Worm (Caenorhabditis elegans): ENCODE measurements around the gene srh-279.

srh-279 gene

DNA sequence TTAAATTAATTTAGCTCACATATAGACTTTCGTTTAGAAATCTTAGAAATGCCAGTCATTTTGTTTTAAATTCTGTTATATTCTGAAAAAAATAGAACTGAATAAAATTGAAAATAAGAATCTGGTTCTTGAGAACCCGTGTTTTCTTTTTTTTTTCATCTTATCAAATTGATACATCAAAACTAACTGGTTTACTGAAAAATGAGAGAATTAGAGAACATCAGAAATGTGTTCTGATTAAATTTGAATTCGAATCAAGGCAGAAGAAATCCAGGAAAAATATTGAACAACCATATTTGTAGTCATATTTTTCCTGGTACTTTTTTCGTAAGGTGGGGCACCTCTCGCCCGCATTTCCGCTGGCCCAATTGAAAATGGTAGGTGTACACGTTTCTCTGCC, 26.3 kb downstream of the srh-279 start, which contains the start of gene F11A5.15:
Gene F11A5.15, minus strand, starts transcription at position 101 of the 400 bp plus-strand sequence.
- TF ChIP-seq nhr-28 (tag; optimal IDR thresholded peaks at IDR 0.05) (no peak), nhr-12 (tag; optimal IDR thresholded peaks at IDR 0.05) (no peak), unc-120 (tag; optimal IDR thresholded peaks at IDR 0.05; ENCODE audit: poor library complexity, severe bottlenecking) (no peak), hlh-1 (tag; optimal IDR thresholded peaks at IDR 0.05) (no peak), zip-8 (tag; optimal IDR thresholded peaks at IDR 0.05) (no peak), nhr-237 (tag; optimal IDR thresholded peaks at IDR 0.05) (no peak), lsy-2 (tag; optimal IDR thresholded peaks at IDR 0.05) (no peak), nhr-76 (tag; optimal IDR thresholded peaks at IDR 0.05) (no peak)

DNA sequence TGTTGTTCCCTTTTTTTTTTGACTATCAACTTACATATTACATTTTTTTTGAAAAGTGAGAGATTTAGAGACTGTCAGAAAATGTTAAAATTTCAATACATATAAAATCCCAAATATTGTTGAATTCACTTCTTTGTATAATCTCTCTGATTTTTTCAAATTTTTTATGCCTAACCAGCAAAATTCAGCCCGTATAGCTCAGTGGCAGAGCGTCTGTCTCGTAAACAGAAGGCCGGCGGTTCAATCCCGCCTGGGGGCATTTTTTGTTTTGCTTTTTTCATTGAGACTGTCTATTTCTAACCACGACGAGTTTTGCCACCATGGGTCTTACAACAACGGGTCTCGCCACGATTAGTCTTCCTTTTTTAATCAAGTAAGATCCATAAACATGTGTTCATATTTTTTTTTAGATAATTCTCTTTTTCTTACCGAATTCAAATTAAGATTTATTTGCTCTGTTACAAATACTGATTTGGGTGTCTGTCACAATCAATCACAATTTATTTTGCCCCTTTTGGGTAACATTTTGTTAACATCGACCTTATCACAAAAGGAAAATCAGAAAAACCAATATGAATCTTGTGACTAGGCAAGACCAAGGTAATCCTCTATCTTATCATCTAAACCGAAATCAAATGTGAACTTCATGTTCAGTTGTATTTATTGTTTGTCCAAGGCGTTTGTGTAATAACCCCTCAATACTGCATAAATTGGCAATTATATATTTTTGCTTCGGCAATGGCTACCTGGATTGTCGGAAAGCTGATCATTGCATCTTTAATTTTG, 27.0 kb downstream of the srh-279 start, which contains the start of gene glc-1:
Gene glc-1, plus strand, starts transcription at position 663 of the 786 bp plus-strand sequence.
- TF ChIP-seq drap-1 (GFP tag; optimal IDR thresholded peaks at IDR 0.05) (no peak), ceh-39 (tag; optimal IDR thresholded peaks at IDR 0.05) (no peak), lsy-2 (tag; optimal IDR thresholded peaks at IDR 0.05) (no peak), sem-2 (GFP tag; optimal IDR thresholded peaks at IDR 0.05) (no peak), elt-1 (tag; optimal IDR thresholded peaks at IDR 0.05; ENCODE audit: borderline replicate concordance, insufficient read depth) (no peak), ces-1 (GFP tag; optimal IDR thresholded peaks at IDR 0.05) (no peak), mls-2 (tag; optimal IDR thresholded peaks at IDR 0.05) (no peak), bed-3 (GFP tag; optimal IDR thresholded peaks at IDR 0.05) (no peak), ztf-11 (tag; optimal IDR thresholded peaks at IDR 0.05) (no peak), lin-32 (GFP tag; optimal IDR thresholded peaks at IDR 0.05) (no peak), mab-5 (tag; optimal IDR thresholded peaks at IDR 0.05) (no peak), ceh-43 (GFP tag; optimal IDR thresholded peaks at IDR 0.05) (no peak), M03D4.4 (tag; optimal IDR thresholded peaks at IDR 0.05) (no peak), cnd-1 (tag; optimal IDR thresholded peaks at IDR 0.05) (no peak), nhr-76 (tag; optimal IDR thresholded peaks at IDR 0.05) (no peak), lin-13 (tag; optimal IDR thresholded peaks at IDR 0.05) (no peak), mep-1 (tag; optimal IDR thresholded peaks at IDR 0.05) (no peak)

DNA sequence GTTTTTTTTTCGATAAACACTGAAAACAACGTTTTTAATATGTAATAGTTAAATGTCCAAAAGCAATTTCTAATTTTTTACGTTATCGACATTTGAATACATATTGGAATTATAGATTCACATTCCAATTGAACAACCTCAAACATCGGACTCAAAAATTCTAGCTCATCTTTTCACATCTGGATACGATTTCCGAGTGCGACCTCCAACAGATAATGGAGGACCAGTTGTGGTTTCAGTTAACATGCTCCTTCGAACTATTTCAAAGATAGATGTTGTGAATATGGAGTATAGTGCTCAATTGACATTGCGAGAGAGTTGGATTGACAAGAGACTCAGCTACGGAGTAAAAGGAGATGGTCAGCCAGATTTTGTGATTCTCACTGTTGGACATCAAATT, 27.8 kb downstream of the srh-279 start:
- TF ChIP-seq tbx-8 (GFP tag; optimal IDR thresholded peaks at IDR 0.05) (no peak), ceh-83 (GFP tag; optimal IDR thresholded peaks at IDR 0.05) (no peak), mep-1 (tag; optimal IDR thresholded peaks at IDR 0.05) (no peak), lin-32 (GFP tag; optimal IDR thresholded peaks at IDR 0.05) (no peak), ceh-39 (tag; optimal IDR thresholded peaks at IDR 0.05) (no peak)

DNA sequence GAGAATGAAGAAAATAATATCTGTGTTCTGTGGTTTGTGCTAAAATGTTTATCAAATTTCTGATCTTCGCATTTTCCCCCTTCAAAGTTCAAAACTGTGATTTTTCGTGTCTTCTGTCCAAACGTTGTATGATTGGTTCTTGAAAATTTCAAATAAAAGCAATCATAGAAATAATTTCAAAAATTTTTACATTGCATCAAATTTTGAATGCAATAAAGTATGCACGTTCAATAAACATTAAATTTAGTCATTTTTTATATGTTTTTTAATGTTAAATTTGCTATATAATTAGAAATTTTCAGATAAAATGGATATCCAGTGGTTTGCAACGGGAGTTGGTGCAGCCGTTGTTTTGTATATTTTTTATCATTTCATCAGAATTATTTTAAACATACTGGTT, 31.8 kb downstream of the srh-279 start, which contains the start of gene stdh-2:
Gene stdh-2, plus strand, starts transcription at position 301 of the 400 bp plus-strand sequence.
- TF ChIP-seq ztf-11 (tag; optimal IDR thresholded peaks at IDR 0.05) (no peak), cnd-1 (tag; optimal IDR thresholded peaks at IDR 0.05) (no peak)

DNA sequence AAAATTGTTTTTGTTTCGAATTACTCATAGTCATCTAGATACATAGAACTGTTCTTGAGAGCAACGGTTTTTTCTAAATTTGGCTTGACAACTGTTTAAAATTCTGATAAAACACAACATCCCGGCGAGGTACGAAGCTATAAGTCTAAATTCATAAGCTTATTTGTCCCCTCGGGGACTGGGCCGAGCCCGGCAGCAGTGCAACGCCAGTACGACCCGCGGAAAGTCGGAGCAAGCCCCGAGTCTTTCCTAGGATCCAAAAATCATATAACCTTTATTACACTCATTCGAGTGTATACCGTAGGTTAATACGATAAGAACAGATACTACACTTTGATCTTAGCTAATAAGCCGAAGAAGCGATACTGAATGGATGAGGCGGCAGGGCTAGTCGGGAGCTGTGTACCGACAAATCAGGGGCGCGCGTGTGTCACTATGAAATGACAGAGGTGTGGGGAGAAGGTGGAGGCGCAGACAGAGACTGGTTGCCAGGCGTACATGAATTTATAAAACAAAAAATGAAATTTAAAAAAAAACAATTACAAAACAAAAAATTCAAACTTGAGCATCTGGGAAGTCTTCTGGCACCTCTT, 33.4 kb downstream of the srh-279 start:
- TF ChIP-seq unc-62 (GFP tag; optimal IDR thresholded peaks at IDR 0.05) (no peak), ceh-83 (GFP tag; optimal IDR thresholded peaks at IDR 0.05) (no peak), elt-1 (tag; optimal IDR thresholded peaks at IDR 0.05; ENCODE audit: borderline replicate concordance, insufficient read depth) (no peak), sem-2 (GFP tag; optimal IDR thresholded peaks at IDR 0.05) (no peak), lin-13 (tag; optimal IDR thresholded peaks at IDR 0.05) (no peak), mab-5 (tag; optimal IDR thresholded peaks at IDR 0.05) (no peak), cnd-1 (tag; optimal IDR thresholded peaks at IDR 0.05) (no peak), ces-1 (GFP tag; optimal IDR thresholded peaks at IDR 0.05) (no peak), ham-2 (GFP tag; optimal IDR thresholded peaks at IDR 0.05) (no peak), nhr-237 (tag; optimal IDR thresholded peaks at IDR 0.05) (no peak), lsy-2 (tag; optimal IDR thresholded peaks at IDR 0.05) (no peak), sptf-1 (tag; optimal IDR thresholded peaks at IDR 0.05) (no peak), tbx-8 (GFP tag; optimal IDR thresholded peaks at IDR 0.05) (no peak), ztf-11 (tag; optimal IDR thresholded peaks at IDR 0.05) (no peak), blmp-1 (tag; optimal IDR thresholded peaks at IDR 0.05) (no peak), mls-2 (tag; optimal IDR thresholded peaks at IDR 0.05) (no peak), M03D4.4 (tag; optimal IDR thresholded peaks at IDR 0.05) (no peak), hlh-1 (tag; optimal IDR thresholded peaks at IDR 0.05) (no peak), elt-3 (tag; optimal IDR thresholded peaks at IDR 0.05) (no peak)

Measured in whole organism, mixed stage, embryonic.